Worm (Caenorhabditis elegans) whole organism, early embryonic: ENCODE measurements around the gene spe-26.

Experiments used
- F13C5.2 ChIP-seq: sonication (generic microtip); optimal IDR thresholded peaks from 2 replicates; lab custom pipeline; 2017; ENCODE audit warnings: mild to moderate bottlenecking, missing genetic modification characterization, inconsistent platforms, missing compliant biosample characterization
- ama-1 ChIP-seq: fragments of 150-350 bp; optimal IDR thresholded peaks from 2 replicates; lab custom pipeline; 2014
- ceh-36 ChIP-seq: sonication (generic microtip); optimal IDR thresholded peaks from 2 replicates; lab custom pipeline; 2016; ENCODE audit warnings: missing genetic modification characterization, inconsistent platforms, missing compliant biosample characterization
- scrt-1 ChIP-seq: fragments of 200-800 bp; sonication (Bioruptor generic); IDR thresholded peaks from 2 replicates; pipeline ENCODE4 v1.3.6; 2022; ENCODE audit warnings: missing genetic modification characterization, missing compliant biosample characterization

ce11 chrIV:10347528-10347927 is 44.2 kb downstream of the spe-26 start:
- TF ChIP-seq ama-1 (lab: Kevin White, UChicago) (no peak), scrt-1 (GFP tag; lab: Robert Waterston, UW) (no peak), F13C5.2 (tag; lab: Kevin White, UChicago) (no peak), ceh-36 (no peak)
